Fruit fly (Drosophila melanogaster) S2 (cell line): ENCODE results near the gene betaggt-I.

Source experiments
- CG8478 ChIP-seq: fragments of >200 bp; optimal IDR thresholded peaks from 2 replicates; lab custom pipeline; 2018
- CTCF ChIP-seq, 2 experiments: fragments of >200 bp; optimal IDR thresholded peaks; 2 replicates each; lab custom pipeline; 2018

DNA sequence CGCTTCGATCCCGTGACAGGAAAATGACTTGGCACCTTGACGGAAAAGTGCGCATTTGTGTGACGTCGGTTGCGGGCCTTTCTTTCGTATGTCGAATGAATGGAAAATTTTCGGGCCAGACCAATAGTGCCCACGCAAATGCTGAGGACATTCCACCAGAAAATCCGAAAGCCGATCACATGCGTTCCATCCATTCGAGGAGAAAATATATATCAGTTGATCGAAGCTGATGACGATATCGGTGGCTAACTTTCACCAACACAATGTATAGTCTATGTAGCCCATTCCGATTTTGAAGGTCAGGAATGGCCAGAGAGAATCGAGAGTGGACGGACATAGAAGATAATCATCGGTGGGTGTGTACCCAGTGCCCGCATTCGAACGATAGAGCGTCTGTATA lies 47.2 kb upstream of the betaggt-I start:
- no peak for TF ChIP-seq CTCF (optimal IDR thresholded peaks at IDR 0.05; lab: Kevin White, UChicago)
- TF ChIP-seq CG8478 (lab: Kevin White, UChicago), result no peak
